Fruit fly (Drosophila melanogaster) Kc167 (cell line): Measurements from ENCODE around the gene Eig71Eg.

ENCODE experiments used
- Myc ChIP-seq: fragments of >200 bp; optimal IDR thresholded peaks from 2 replicates; lab custom pipeline; 2017; ENCODE audit warnings: missing external identifiers
- Sin3A ChIP-seq: fragments of >200 bp; optimal IDR thresholded peaks from 2 replicates; lab custom pipeline; 2018; ENCODE audit warnings: missing external identifiers
- h ChIP-seq: fragments of >200 bp; optimal IDR thresholded peaks from 3 replicates; lab custom pipeline; 2018; ENCODE audit warnings: missing external identifiers
- insv ChIP-seq: fragments of >200 bp; optimal IDR thresholded peaks from 3 replicates; lab custom pipeline; 2018; ENCODE audit warnings: missing external identifiers
- psq ChIP-seq: fragments of >200 bp; optimal IDR thresholded peaks from 2 replicates; lab custom pipeline; 2017; ENCODE audit warnings: missing external identifiers
- ttk ChIP-seq: sonication (Bioruptor generic); optimal IDR thresholded peaks from 2 replicates; lab custom pipeline; 2017; ENCODE audit warnings: missing external identifiers

Eig71Eg gene

DNA sequence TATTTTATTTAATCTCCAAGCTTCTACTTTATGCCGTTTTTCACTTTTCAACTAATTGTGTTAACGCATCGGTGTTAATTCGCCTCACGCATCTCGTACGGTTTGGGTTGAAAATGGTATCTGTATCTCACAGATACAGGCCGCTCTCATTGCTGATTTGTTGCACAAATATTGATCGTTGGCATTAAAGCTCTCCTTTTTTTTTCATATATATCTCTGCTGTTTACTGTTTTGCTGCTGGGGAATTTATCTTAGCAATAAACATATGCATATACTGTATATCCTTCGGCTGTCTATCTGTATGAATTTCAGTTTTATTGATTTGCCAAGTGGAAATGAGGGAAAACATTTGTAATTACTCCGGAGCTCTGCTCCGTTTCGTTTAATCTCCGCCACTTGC lies 24.8 kb upstream of the Eig71Eg start:
- TF ChIP-seq Myc (no peak), ttk (lab: Kevin White, UChicago) (no peak), psq (lab: Kevin White, UChicago) (no peak), insv (lab: Kevin White, UChicago) (no peak), Sin3A (lab: Kevin White, UChicago) (no peak), h (lab: Kevin White, UChicago) (no peak)

DNA sequence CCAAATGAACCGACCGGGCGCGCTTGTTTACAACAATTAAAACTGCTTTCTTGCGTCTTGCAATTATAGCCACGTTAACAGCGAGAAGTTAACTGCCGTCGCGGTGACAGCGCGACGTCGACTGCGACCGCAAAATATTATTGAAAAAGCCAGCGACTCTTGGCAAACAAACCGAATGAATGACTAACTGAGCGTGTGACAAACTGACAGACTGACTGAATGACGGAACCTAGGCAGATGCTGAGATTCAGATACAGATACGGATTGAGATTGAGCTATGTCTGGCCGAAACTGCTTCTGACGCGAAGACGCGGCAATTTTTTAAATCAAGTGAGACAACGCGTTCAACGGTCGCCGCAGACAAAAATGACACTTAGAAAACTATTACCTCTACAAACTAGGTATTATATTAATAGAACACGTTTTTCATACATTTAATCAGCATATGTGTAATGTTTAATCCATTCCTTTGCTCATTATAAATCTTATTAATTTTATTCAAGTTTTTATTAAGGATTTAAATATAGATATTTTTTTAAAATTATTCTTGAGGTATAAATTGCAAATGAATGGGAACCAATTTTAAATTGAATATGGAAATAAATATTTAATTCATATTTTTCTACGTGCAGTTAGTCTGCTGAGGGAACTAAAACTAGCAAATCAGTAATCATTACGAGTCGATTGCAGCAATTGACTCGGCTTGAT lies 22.9 kb upstream of the Eig71Eg start:
- no peak for TF ChIP-seq psq (lab: Kevin White, UChicago)
- TF ChIP-seq Myc, result no peak
- no peak for TF ChIP-seq ttk (lab: Kevin White, UChicago)
- no peak for TF ChIP-seq h (lab: Kevin White, UChicago)
- no peak for TF ChIP-seq insv (lab: Kevin White, UChicago)
- no peak for TF ChIP-seq Sin3A (lab: Kevin White, UChicago)

DNA sequence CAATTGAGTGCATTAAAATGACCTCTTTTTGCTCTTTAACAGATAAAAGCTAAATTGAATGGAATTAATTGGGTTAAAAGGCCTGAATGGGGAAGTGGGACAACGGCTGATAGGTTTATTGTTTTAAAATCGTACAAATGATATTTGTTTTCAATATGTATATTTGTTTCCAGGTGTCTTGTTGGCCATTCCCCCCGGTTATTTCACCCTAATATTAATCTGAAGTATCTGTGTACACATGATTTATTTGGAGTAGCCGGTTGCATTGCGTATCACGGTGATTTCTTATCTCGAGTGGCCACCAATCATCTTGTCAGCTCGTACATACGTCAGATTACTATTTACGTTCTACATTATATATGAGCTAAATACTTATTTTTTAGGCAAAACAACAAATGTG lies 21.1 kb upstream of the Eig71Eg start:
- TF ChIP-seq ttk (lab: Kevin White, UChicago), result no peak
- no peak for TF ChIP-seq h (lab: Kevin White, UChicago)
- TF ChIP-seq insv (lab: Kevin White, UChicago), result no peak
- no peak for TF ChIP-seq Sin3A (lab: Kevin White, UChicago)
- TF ChIP-seq psq (lab: Kevin White, UChicago), result no peak
- no peak for TF ChIP-seq Myc

- TF ChIP-seq ttk (lab: Kevin White, UChicago) (no peak), psq (lab: Kevin White, UChicago) (no peak), Sin3A (lab: Kevin White, UChicago) (no peak), h (lab: Kevin White, UChicago) (no peak), insv (lab: Kevin White, UChicago) (no peak), Myc (no peak)
These were observed 20.4 kb upstream of the Eig71Eg start for dm6 chr3L:15636978-15637377.

DNA sequence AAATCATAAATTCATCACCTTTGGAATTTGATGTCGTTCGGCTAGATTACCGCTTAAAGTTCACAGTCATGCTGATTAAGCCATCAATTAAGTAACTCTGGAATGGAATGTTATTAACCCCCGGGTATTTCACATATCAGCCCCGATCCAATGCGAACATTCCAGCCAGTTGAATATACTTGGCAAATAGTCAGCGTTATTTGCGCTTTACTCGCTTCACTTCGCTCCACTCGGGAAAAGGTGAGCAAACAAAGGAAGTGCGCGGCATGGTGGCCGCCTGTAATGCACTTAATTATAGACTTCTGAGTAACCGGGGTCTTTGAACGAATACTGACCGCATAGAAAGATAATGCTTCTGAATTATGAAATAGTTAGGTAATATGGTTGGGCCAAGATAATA lies 19.8 kb upstream of the Eig71Eg start:
- TF ChIP-seq psq (lab: Kevin White, UChicago) (no peak), insv (lab: Kevin White, UChicago) (no peak), ttk (lab: Kevin White, UChicago) (no peak), h (lab: Kevin White, UChicago) (no peak), Myc (no peak), Sin3A (lab: Kevin White, UChicago) (no peak)

DNA sequence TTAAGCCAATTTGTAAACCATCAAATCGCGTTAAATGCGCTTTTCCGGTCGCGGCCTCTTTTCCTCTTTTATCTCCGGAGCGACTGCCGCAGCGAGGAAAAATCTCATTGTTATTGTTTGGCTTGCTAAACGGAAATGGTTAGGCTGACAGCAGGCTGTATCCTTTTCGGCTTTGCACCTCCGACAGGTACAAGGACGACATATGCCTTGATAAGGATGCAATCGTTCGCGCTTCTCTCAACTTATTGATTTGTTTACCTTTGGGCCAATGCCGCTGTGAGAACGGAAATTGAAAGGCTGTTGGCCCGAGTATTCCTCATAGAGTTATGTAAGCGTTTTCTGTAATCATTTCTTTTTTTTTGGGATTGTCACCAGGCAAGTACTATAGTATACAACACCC lies 18.9 kb upstream of the Eig71Eg start:
- TF ChIP-seq Myc (no peak), h (lab: Kevin White, UChicago) (no peak), Sin3A (lab: Kevin White, UChicago) (no peak), psq (lab: Kevin White, UChicago) (no peak), ttk (lab: Kevin White, UChicago) (no peak), insv (lab: Kevin White, UChicago) (no peak)

DNA sequence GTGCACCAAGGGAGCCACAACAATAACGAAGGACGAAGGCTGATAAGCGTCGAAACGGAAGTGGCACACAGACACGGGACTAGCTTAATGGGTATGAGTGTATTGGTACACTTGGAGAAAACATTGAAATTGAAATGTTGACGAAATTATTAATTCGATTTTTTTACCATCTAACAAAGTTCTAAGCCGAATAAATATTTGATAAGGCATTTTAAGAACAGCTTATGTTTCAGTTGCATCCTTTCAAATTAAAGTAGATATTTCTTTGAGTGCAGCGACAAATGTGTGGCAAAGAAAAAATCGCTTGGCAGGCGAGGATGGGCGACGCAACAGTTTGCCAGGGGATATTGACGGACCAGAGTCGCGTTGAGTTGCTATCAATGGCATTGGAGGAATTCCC lies 17.4 kb upstream of the Eig71Eg start:
- TF ChIP-seq Myc, result no peak
- TF ChIP-seq Sin3A (lab: Kevin White, UChicago), result no peak
- no peak for TF ChIP-seq h (lab: Kevin White, UChicago)
- TF ChIP-seq insv (lab: Kevin White, UChicago), result no peak
- no peak for TF ChIP-seq ttk (lab: Kevin White, UChicago)
- no peak for TF ChIP-seq psq (lab: Kevin White, UChicago)

DNA sequence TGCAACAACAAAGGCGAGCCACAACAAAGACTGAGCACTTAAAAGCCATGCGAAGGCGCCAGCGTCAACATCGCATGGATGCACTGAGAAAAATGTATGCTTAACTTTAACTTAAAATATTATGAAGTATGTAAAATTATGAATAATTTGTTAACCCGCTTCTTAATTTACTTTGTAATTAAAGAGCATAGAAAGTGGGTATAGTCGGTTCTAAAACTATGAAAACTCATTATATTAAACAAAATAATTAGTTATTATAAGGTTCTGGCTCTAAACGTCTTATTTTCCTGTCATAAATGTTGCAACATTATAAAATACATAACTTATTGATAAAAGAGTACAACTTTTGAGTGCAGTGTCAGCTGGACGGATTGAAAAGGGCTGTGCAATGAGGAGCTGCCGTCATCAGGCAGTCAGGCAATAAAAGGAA lies 15.8 kb upstream of the Eig71Eg start:
- TF ChIP-seq Sin3A (lab: Kevin White, UChicago) (no peak), ttk (lab: Kevin White, UChicago) (no peak), psq (lab: Kevin White, UChicago) (no peak), h (lab: Kevin White, UChicago) (no peak), Myc (no peak), insv (lab: Kevin White, UChicago) (no peak)

DNA sequence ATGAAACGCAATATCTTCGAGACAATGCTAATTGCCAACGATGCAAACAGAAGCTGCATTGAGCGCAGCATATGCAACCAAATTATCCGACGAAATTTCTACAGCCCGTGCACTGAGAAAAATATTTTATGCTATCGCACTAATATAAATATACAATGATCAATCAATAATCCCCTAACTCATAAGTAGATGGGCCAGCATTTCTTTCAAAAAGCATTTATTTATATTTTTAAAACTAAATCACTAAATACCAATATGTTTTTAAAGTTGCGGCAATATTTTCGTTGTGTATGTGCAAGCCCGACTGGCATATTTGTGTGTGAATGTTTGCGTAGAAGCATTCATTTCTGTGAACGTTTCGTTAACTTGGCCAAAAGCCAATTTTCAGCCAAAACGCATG lies 11.2 kb upstream of the Eig71Eg start:
- TF ChIP-seq h (lab: Kevin White, UChicago) (no peak), insv (lab: Kevin White, UChicago) (no peak), Sin3A (lab: Kevin White, UChicago) (no peak), ttk (lab: Kevin White, UChicago) (no peak), Myc (no peak)

- TF ChIP-seq Sin3A (lab: Kevin White, UChicago) (no peak), insv (lab: Kevin White, UChicago) (no peak), h (lab: Kevin White, UChicago) (no peak), ttk (lab: Kevin White, UChicago) (no peak), Myc (no peak), psq (lab: Kevin White, UChicago) (no peak)
These were observed 9.5 kb upstream of the Eig71Eg start, which contains the start of the genes comm3 and CG43083 for dm6 chr3L:15647712-15648621. Gene comm3, minus strand, starts transcription at chr3L:15647762. Gene CG43083, plus strand, starts transcription at chr3L:15648571.

dm6 chr3L:15649561-15649960 lies 7.9 kb upstream of the Eig71Eg start, which contains the start of the genes Eig71Ea and Eig71Eb:
Gene Eig71Ea, minus strand, starts transcription at chr3L:15649661.
Gene Eig71Eb, plus strand, starts transcription at chr3L:15649936.
- TF ChIP-seq Myc (no peak), Sin3A (lab: Kevin White, UChicago) (no peak), insv (lab: Kevin White, UChicago) (no peak), psq (lab: Kevin White, UChicago) (no peak), h (lab: Kevin White, UChicago) (no peak)
